Fruit fly (Drosophila melanogaster): ENCODE data around the gene CG14811.

dm6 chrX:1819026-1819425 lies 3.2 kb downstream of the CG14811 start:
- no peak for TF ChIP-seq fd96Ca (GFP tag; IDR thresholded peaks at IDR 0.05)
- no peak for TF ChIP-seq Snoo (tag; optimal IDR thresholded peaks at IDR 0.05)
- TF ChIP-seq CG17806 (tag; optimal IDR thresholded peaks at IDR 0.05) = no peak
- TF ChIP-seq Ets98B (GFP tag; IDR thresholded peaks at IDR 0.05) = no peak

Data from whole organism, pupa.